Worm (Caenorhabditis elegans): ENCODE data around the gene srw-142.

ce11 chrV:2929753-2930152 lies 28.3 kb downstream of the srw-142 start, which contains the start of gene C31B8.16:
- TF ChIP-seq ttx-3 (tag; optimal IDR thresholded peaks at IDR 0.05): no peak
- no peak for TF ChIP-seq eyg-1 (tag; optimal IDR thresholded peaks at IDR 0.05)
- no peak for TF ChIP-seq nfya-1 (tag; optimal IDR thresholded peaks at IDR 0.05)
- TF ChIP-seq C08G9.2 (tag; optimal IDR thresholded peaks at IDR 0.05): no peak
- TF ChIP-seq ceh-14 (tag; optimal IDR thresholded peaks at IDR 0.05): no peak
- no peak for TF ChIP-seq odd-2 (tag; optimal IDR thresholded peaks at IDR 0.05)
- no peak for TF ChIP-seq madf-2 (tag; optimal IDR thresholded peaks at IDR 0.05)
- TF ChIP-seq dve-1 (tag; optimal IDR thresholded peaks at IDR 0.05): no peak
